Worm (Caenorhabditis elegans) whole organism, young adult: ENCODE data around the gene zak-1.

ENCODE experiments used
- F23B12.7 ChIP-seq: sonication (generic microtip); optimal IDR thresholded peaks from 2 replicates; lab custom pipeline; 2017; ENCODE audit warnings: missing genetic modification characterization, mild to moderate bottlenecking, missing compliant biosample characterization, antibody characterized with exemption, moderate library complexity; ENCODE audit not compliant: insufficient read depth
- F37B4.10 ChIP-seq: fragments of 200-800 bp; sonication (Bioruptor generic); IDR thresholded peaks from 2 replicates; pipeline ENCODE4 v1.3.6; 2022; ENCODE audit warnings: missing genetic modification characterization, missing compliant biosample characterization
- F39B2.1 ChIP-seq: fragments of 200-800 bp; sonication (Bioruptor generic); IDR thresholded peaks from 2 replicates; pipeline ENCODE4 v1.3.6; 2022; ENCODE audit warnings: missing genetic modification reagents, missing genetic modification characterization, missing compliant biosample characterization
- F52B5.7 ChIP-seq: sonication (generic microtip); optimal IDR thresholded peaks from 2 replicates; lab custom pipeline; 2016; ENCODE audit warnings: mild to moderate bottlenecking, missing genetic modification characterization, missing compliant biosample characterization
- F55B11.4 ChIP-seq: sonication (generic microtip); optimal IDR thresholded peaks from 2 replicates; lab custom pipeline; 2016; ENCODE audit warnings: missing compliant biosample characterization, missing genetic modification characterization, borderline replicate concordance; ENCODE audit not compliant: insufficient read depth
- F57A8.1 ChIP-seq: fragments of 200-800 bp; sonication (Bioruptor generic); optimal IDR thresholded peaks from 2 replicates; lab custom pipeline; 2018; ENCODE audit warnings: mild to moderate bottlenecking, missing genetic modification characterization, moderate library complexity, missing compliant biosample characterization
- Y67H2A.10 ChIP-seq: fragments of 200-800 bp; sonication (Bioruptor generic); conservative IDR thresholded peaks from 2 replicates; pipeline ENCODE4 v1.3.6; 2022; ENCODE audit warnings: missing genetic modification reagents, missing genetic modification characterization, missing compliant biosample characterization
- Y79H2A.3 ChIP-seq: fragments of 200-800 bp; sonication (Bioruptor generic); conservative IDR thresholded peaks from 2 replicates; pipeline ENCODE4 v1.3.6; 2022; ENCODE audit warnings: missing genetic modification reagents, missing genetic modification characterization, missing compliant biosample characterization
- attf-5 ChIP-seq: fragments of 200-800 bp; sonication (Bioruptor generic); optimal IDR thresholded peaks from 2 replicates; lab custom pipeline; 2018; ENCODE audit warnings: mild to moderate bottlenecking, missing genetic modification characterization, missing compliant biosample characterization
- cebp-1 ChIP-seq, 2 experiments: fragments of 200-800 bp in 1 of 2; sonication (Bioruptor generic) in 1 of 2; sonication (generic microtip) in 1 of 2; IDR thresholded peaks in 1 of 2; optimal IDR thresholded peaks in 1 of 2; 2 replicates each; pipeline versions ENCODE4 v1.3.6 to Lab custom; 2017 to 2022; ENCODE audit warnings: missing compliant biosample characterization in 2 of 2, missing genetic modification characterization in 2 of 2, mild to moderate bottlenecking in 1 of 2, missing genetic modification reagents in 1 of 2, moderate library complexity in 1 of 2
- dox-1 ChIP-seq: fragments of 200-800 bp; sonication (Bioruptor generic); IDR thresholded peaks from 2 replicates; pipeline ENCODE4 v1.3.6; 2022; ENCODE audit warnings: missing genetic modification reagents, missing genetic modification characterization, missing compliant biosample characterization
- egl-18 ChIP-seq: fragments of 200-800 bp; sonication (Bioruptor generic); IDR thresholded peaks from 2 replicates; pipeline ENCODE4 v1.3.6; 2022; ENCODE audit warnings: missing genetic modification reagents, missing genetic modification characterization, missing compliant biosample characterization
- hmg-20 ChIP-seq: fragments of 200-800 bp; sonication (Bioruptor generic); IDR thresholded peaks from 2 replicates; pipeline ENCODE4 v1.3.6; 2022; ENCODE audit warnings: missing genetic modification reagents, missing genetic modification characterization, missing compliant biosample characterization
- let-526 ChIP-seq: fragments of 200-800 bp; sonication (Bioruptor generic); IDR thresholded peaks from 2 replicates; pipeline ENCODE4 v1.3.6; 2022; ENCODE audit warnings: missing genetic modification reagents, missing genetic modification characterization, missing compliant biosample characterization
- lin-54 ChIP-seq: fragments of 200-800 bp; sonication (Bioruptor generic); optimal IDR thresholded peaks from 2 replicates; lab custom pipeline; 2018; ENCODE audit warnings: mild to moderate bottlenecking, missing genetic modification characterization, missing compliant biosample characterization
- lsl-1 ChIP-seq: fragments of 200-800 bp; sonication (Bioruptor generic); optimal IDR thresholded peaks from 2 replicates; lab custom pipeline; 2018; ENCODE audit warnings: mild to moderate bottlenecking, missing genetic modification characterization, moderate library complexity, missing compliant biosample characterization
- lsy-27 ChIP-seq: sonication (generic microtip); optimal IDR thresholded peaks from 2 replicates; lab custom pipeline; 2017; ENCODE audit warnings: missing genetic modification characterization, mild to moderate bottlenecking, missing compliant biosample characterization, antibody characterized with exemption, missing genotype, borderline replicate concordance; ENCODE audit not compliant: insufficient read depth
- madf-3 ChIP-seq: fragments of 200-800 bp; sonication (Bioruptor generic); IDR thresholded peaks from 2 replicates; pipeline ENCODE4 v1.3.6; 2022; ENCODE audit warnings: missing genetic modification reagents, missing genetic modification characterization, missing compliant biosample characterization
- nfya-1 ChIP-seq: sonication (generic microtip); optimal IDR thresholded peaks from 2 replicates; lab custom pipeline; 2017; ENCODE audit warnings: antibody characterized with exemption, missing compliant biosample characterization, missing genetic modification characterization, borderline replicate concordance; ENCODE audit not compliant: insufficient read depth
- nfyb-1 ChIP-seq: fragments of 200-800 bp; sonication (Bioruptor generic); IDR thresholded peaks from 2 replicates; pipeline ENCODE4 v1.3.6; 2022; ENCODE audit warnings: missing genetic modification reagents, missing genetic modification characterization, missing compliant biosample characterization
- nhr-27 ChIP-seq: fragments of 200-800 bp; sonication (Bioruptor generic); optimal IDR thresholded peaks from 2 replicates; lab custom pipeline; 2018; ENCODE audit warnings: mild to moderate bottlenecking, missing genetic modification characterization, moderate library complexity, missing compliant biosample characterization
- nhr-80 ChIP-seq: sonication (generic microtip); optimal IDR thresholded peaks from 2 replicates; lab custom pipeline; 2016; ENCODE audit warnings: missing genetic modification characterization, missing compliant biosample characterization
- nhr-90 ChIP-seq: sonication (generic microtip); optimal IDR thresholded peaks from 2 replicates; lab custom pipeline; 2016; ENCODE audit warnings: missing genotype, mild to moderate bottlenecking, missing genetic modification characterization, missing compliant biosample characterization
- rpc-1 ChIP-seq, 2 experiments: fragments of 150-350 bp in 1 of 2; sonication (generic microtip) in 1 of 2; optimal IDR thresholded peaks; 2 replicates each; lab custom pipeline; 2014 to 2018; ENCODE audit warnings: missing biosample characterization in 1 of 2, missing genetic modification characterization in 1 of 2, missing genetic modification reagents in 1 of 2, missing genotype in 1 of 2
- snpc-1.3 ChIP-seq: sonication (generic microtip); optimal IDR thresholded peaks from 2 replicates; lab custom pipeline; 2017; ENCODE audit warnings: missing genetic modification characterization, mild to moderate bottlenecking, missing compliant biosample characterization, antibody characterized with exemption, moderate library complexity, missing genotype, missing genetic modification reagents; ENCODE audit not compliant: insufficient read depth
- snpc-3.4 ChIP-seq: sonication (generic microtip); optimal IDR thresholded peaks from 2 replicates; lab custom pipeline; 2017; ENCODE audit warnings: missing genetic modification characterization, mild to moderate bottlenecking, missing compliant biosample characterization, antibody characterized with exemption, moderate library complexity, missing genotype, missing genetic modification reagents
- tbp1 ChIP-seq: fragments of 200-800 bp; sonication (Bioruptor generic); optimal IDR thresholded peaks from 2 replicates; lab custom pipeline; 2018; ENCODE audit warnings: mild to moderate bottlenecking, missing genetic modification characterization, missing compliant biosample characterization
- tbx-9 ChIP-seq: sonication (generic microtip); optimal IDR thresholded peaks from 2 replicates; lab custom pipeline; 2016; ENCODE audit warnings: borderline replicate concordance, missing genetic modification characterization, inconsistent platforms, missing compliant biosample characterization
- ztf-26 ChIP-seq: sonication (generic microtip); optimal IDR thresholded peaks from 2 replicates; lab custom pipeline; 2017; ENCODE audit warnings: missing genetic modification characterization, missing compliant biosample characterization

zak-1 gene

DNA sequence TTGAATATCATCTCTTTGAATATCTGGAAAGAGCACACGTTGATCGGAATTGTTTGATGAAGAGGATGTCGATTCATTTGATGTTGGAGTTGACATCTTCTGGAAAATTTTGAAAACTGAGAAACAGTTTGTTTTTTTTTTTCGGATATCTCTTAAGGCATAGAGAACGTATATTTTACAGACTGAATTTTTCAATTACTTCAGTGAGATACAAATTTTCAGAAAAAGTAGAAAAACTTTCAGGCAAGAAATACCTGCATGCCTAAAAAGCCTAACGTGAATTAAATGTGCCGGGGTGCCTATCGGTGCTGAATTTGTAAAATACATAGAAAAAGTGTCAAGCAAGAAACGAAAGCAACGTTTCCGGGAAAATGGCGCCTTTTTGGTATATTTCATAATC, at the start of gene zak-1:
Gene zak-1 (minus strand): TSS at position 101 of the 400 bp plus-strand sequence.
- TF ChIP-seq attf-5 = no peak
- TF ChIP-seq lsy-27 = no peak
- TF ChIP-seq ztf-26 (tag; lab: Kevin White, UChicago) = no peak
- no peak for TF ChIP-seq tbx-9 (tag; lab: Kevin White, UChicago)
- TF ChIP-seq madf-3 = no peak
- TF ChIP-seq let-526 (GFP tag; lab: Robert Waterston, UW) = no peak
- TF ChIP-seq nfya-1 (tag; lab: Kevin White, UChicago) = no peak
- TF ChIP-seq F55B11.4 = no peak
- no peak for TF ChIP-seq lin-54
- no peak for TF ChIP-seq nfyb-1

DNA sequence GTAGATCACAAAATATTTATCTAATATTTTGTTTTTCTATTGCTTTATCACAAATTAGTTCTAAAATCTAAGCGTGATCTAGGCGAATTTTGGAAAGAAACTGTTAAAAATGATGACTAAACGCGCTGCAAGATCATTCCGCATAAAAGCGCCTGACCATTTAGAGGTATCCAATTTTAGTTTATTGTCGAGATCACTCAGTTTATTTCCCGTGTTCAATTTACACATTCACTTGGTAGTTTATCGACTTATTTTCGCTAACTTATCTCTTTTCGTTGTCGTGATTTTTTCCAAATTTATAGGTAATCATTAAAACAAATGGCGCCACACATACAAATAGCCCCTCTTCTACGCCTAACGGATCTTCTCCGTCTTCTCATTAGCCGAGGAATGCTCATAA, 49.8 kb upstream of the zak-1 start, which contains the start of gene T07E3.2:
Gene T07E3.2 (plus strand): TSS at position 301 of the 400 bp plus-strand sequence.
- TF ChIP-seq dox-1 (GFP tag; lab: Robert Waterston, UW) (no peak), Y79H2A.3 (GFP tag; lab: Robert Waterston, UW) (no peak), tbp1 (GFP tag; lab: Kevin White, UChicago) (no peak), hmg-20 (GFP tag; lab: Robert Waterston, UW) (no peak), lsl-1 (GFP tag; lab: Kevin White, UChicago) (no peak), snpc-1.3 (tag; lab: Kevin White, UChicago) (no peak), snpc-3.4 (tag; lab: Kevin White, UChicago) (no peak), F57A8.1 (GFP tag; lab: Kevin White, UChicago) (no peak), F52B5.7 (tag; lab: Kevin White, UChicago) (no peak), F39B2.1 (no peak), nhr-27 (tag; lab: Kevin White, UChicago) (no peak)

ce11 chrIII:6904468-6904867, 47.9 kb upstream of the zak-1 start:
- TF ChIP-seq nhr-90 (no peak), F23B12.7 (no peak), rpc-1 (optimal IDR thresholded peaks at IDR 0.05; lab: Kevin White, UChicago) (no peak), rpc-1 (tag; optimal IDR thresholded peaks at IDR 0.05; lab: Kevin White, UChicago) (no peak), egl-18 (GFP tag; lab: Robert Waterston, UW) (no peak), F55B11.4 (no peak)

ce11 chrIII:6903056-6903977, 46.7 kb upstream of the zak-1 start, which contains the start of the genes brc-2 and T07E3.3:
Gene brc-2 (minus strand): TSS chrIII:6903106.
Gene T07E3.3 (plus strand): TSS chrIII:6903877.
- TF ChIP-seq Y67H2A.10 = no peak
- no peak for TF ChIP-seq F37B4.10 (GFP tag; lab: Robert Waterston, UW)
- TF ChIP-seq cebp-1 (GFP tag; IDR thresholded peaks at IDR 0.05; lab: Robert Waterston, UW) = no peak
- TF ChIP-seq cebp-1 (tag; optimal IDR thresholded peaks at IDR 0.05; lab: Kevin White, UChicago) = peak; percentile 40
- peak; percentile 51 for TF ChIP-seq nhr-80 (tag; lab: Kevin White, UChicago)
